Worm (Caenorhabditis elegans): Measurements from ENCODE around the gene wrb-1.
A peak's percentile ranks its signal among the peaks of the same experiment; 100 is the strongest.

wrb-1 gene

DNA sequence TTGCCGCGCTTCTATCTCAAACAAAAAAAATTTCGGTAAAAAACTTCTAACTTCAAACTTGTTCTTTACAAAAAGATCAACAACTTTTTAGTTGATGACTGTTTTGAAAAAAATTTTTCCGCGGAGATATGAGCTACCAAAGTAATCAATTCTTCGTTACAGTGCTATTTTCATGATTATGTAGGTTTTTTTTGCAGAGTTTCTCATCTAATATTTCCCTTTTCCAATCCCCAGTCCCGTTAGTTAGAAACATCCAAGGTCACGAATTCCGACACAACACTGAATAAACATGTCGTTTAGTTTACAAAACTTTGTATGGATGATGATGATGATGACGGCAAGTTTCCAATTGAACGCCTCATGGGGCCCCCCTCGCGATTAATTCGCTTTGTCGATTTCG is 36.7 kb downstream of the wrb-1 start:
- TF ChIP-seq mab-5 (tag; optimal IDR thresholded peaks at IDR 0.05) (no peak), ceh-82 (tag; optimal IDR thresholded peaks at IDR 0.05) (no peak), unc-55 (GFP tag; optimal IDR thresholded peaks at IDR 0.05) (no peak), gmeb-1 (tag; optimal IDR thresholded peaks at IDR 0.05) (no peak), unc-62 (GFP tag; optimal IDR thresholded peaks at IDR 0.05) (no peak), R02D3.7 (tag; optimal IDR thresholded peaks at IDR 0.05) (no peak), lsy-2 (tag; optimal IDR thresholded peaks at IDR 0.05) (no peak), egl-27 (tag; optimal IDR thresholded peaks at IDR 0.05) (no peak), blmp-1 (tag; optimal IDR thresholded peaks at IDR 0.05; ENCODE audit: insufficient read depth) (no peak), alr-1 (tag; optimal IDR thresholded peaks at IDR 0.05) (no peak), elt-1 (tag; optimal IDR thresholded peaks at IDR 0.05) (no peak)

DNA sequence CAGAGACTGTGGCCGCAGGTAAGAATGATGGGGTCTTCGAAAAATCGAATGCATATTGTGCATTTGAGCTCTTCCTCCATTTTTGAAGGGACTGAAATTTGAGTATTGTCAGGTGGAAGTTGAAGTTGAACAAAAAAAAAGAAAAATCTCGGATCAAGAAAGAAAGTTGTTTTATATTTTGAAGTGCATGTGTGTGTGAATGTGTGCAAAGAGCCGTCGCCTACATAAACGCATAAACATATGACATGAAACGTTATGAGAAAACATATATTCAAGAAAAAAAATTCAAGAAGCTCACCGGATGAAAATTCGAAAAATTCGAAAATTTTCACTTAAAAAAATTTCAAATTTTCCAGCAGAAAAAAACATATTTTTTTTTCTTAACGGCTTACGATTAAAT is 39.5 kb downstream of the wrb-1 start, which contains the start of gene madd-2:
Gene madd-2 (minus strand): TSS at position 101 of the 400 bp plus-strand sequence.
- TF ChIP-seq nhr-237 (tag; optimal IDR thresholded peaks at IDR 0.05) (no peak), lsy-2 (tag; optimal IDR thresholded peaks at IDR 0.05) (no peak), gmeb-1 (tag; optimal IDR thresholded peaks at IDR 0.05) (no peak), sma-9 (GFP tag; optimal IDR thresholded peaks at IDR 0.05) (no peak), sma-9 (tag; optimal IDR thresholded peaks at IDR 0.05) (no peak), sem-4 (tag; optimal IDR thresholded peaks at IDR 0.05) (no peak), nhr-10 (tag; optimal IDR thresholded peaks at IDR 0.05) (no peak), lin-11 (tag; optimal IDR thresholded peaks at IDR 0.05) (no peak), egl-27 (tag; optimal IDR thresholded peaks at IDR 0.05) (no peak), nhr-23 (tag; optimal IDR thresholded peaks at IDR 0.05) (no peak)

DNA sequence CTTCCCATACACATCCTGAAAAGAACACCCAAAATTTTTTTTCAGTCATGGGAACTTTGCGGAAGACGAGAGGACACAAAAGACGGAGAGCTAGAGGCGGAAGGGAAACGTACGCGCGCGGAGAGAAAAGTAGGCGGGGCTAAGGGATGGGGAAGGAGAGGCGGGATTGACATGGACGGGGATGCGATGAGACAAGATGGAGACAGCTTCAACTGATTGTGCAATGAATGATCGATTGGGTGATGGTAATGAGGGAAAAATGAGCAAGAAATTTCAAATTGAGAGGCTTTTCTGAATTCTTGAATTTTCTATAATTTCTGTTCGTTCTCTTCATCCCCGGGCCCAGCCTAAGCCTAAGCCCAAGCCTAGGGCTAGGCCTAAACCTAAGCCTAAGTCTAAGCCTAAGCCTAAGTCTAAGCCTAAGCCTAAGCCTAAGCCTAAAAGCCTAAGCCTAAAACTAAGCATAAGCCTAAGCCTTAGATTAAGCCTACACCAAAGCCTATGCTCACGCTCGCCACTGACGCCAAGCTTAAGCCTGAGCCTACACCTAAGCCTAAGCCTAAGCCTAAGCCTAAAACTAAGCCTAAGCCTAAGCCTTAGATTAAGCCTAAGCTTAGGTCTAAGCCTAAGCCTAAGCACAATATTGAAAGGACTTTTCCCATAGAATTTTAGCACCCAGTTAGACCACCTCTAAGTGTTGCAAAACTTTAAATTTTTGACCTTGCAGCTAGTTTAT is 40.6 kb downstream of the wrb-1 start:
- no peak for TF ChIP-seq nhr-10 (tag; optimal IDR thresholded peaks at IDR 0.05)
- no peak for TF ChIP-seq lin-39 (tag; optimal IDR thresholded peaks at IDR 0.05)
- no peak for TF ChIP-seq nhr-11 (tag; optimal IDR thresholded peaks at IDR 0.05)
- TF ChIP-seq gmeb-1 (tag; optimal IDR thresholded peaks at IDR 0.05): no peak
- TF ChIP-seq unc-55 (GFP tag; optimal IDR thresholded peaks at IDR 0.05): no peak
- TF ChIP-seq lin-13 (GFP tag; optimal IDR thresholded peaks at IDR 0.05): no peak
- TF ChIP-seq elt-1 (tag; optimal IDR thresholded peaks at IDR 0.05): no peak
- no peak for TF ChIP-seq alr-1 (tag; optimal IDR thresholded peaks at IDR 0.05)
- no peak for TF ChIP-seq ztf-1 (GFP tag; conservative IDR thresholded peaks at IDR 0.05)
- no peak for TF ChIP-seq dmd-4 (tag; optimal IDR thresholded peaks at IDR 0.05)
- no peak for TF ChIP-seq unc-62 (GFP tag; optimal IDR thresholded peaks at IDR 0.05)
- no peak for TF ChIP-seq nhr-25 (tag; optimal IDR thresholded peaks at IDR 0.05)
- no peak for TF ChIP-seq mbf-1 (tag; optimal IDR thresholded peaks at IDR 0.05)
- no peak for TF ChIP-seq nhr-6 (tag; optimal IDR thresholded peaks at IDR 0.05)
- TF ChIP-seq sma-3 (GFP tag; optimal IDR thresholded peaks at IDR 0.05): no peak
- TF ChIP-seq nhr-77 (tag; optimal IDR thresholded peaks at IDR 0.05): no peak
- no peak for TF ChIP-seq zag-1 (tag; optimal IDR thresholded peaks at IDR 0.05)

DNA sequence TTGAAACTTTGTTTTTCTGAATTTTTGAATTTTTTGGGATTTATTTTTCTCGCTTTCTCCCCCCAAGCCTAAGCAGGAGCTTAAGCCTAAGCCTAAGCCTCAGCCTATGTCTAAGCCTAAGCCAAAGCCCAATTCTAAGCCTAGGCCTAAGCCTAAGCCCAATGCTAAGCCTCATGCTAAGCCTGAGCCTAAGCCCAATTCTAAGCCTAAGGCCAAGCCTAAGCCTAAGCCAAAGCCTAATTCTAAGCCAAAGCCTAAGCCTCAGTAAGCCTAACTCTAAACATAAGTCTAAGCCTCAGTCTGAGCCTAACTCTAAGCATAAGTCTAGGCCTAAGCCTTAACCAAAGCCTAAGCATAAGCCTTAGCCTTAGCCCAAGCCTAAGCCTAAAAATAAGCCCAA is 46.6 kb downstream of the wrb-1 start:
- TF ChIP-seq blmp-1 (tag; optimal IDR thresholded peaks at IDR 0.05; ENCODE audit: insufficient read depth) (no peak), sma-9 (GFP tag; optimal IDR thresholded peaks at IDR 0.05) (no peak), sma-9 (tag; optimal IDR thresholded peaks at IDR 0.05) (no peak), unc-55 (GFP tag; optimal IDR thresholded peaks at IDR 0.05) (no peak)

DNA sequence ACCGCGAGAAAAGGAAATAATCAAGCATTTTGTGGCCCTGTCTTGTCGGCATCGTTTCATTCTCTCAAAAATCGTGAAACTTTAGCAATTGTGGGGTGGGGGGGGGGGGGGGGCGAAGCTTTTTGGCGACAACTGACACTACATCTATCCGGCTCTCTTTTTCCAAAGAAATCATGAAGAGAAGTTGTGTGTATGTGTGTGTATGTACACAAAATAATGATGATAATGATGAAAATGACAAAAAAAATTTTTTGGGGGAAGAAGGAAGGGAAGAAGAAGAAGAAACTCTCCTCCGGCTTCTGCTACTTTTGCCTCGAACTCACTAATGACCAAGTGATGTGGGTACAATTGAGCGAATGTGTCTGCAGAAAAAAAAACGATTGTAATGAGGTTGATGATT is 47.1 kb downstream of the wrb-1 start:
- TF ChIP-seq peb-1 (tag; optimal IDR thresholded peaks at IDR 0.05) (no peak), nhr-129 (tag; optimal IDR thresholded peaks at IDR 0.05) (peak; percentile 35), unc-55 (GFP tag; optimal IDR thresholded peaks at IDR 0.05) (no peak), fos-1 (tag; optimal IDR thresholded peaks at IDR 0.05) (no peak), sma-9 (GFP tag; optimal IDR thresholded peaks at IDR 0.05) (peak; percentile 12), sma-9 (tag; optimal IDR thresholded peaks at IDR 0.05) (no peak), ceh-82 (tag; optimal IDR thresholded peaks at IDR 0.05) (no peak), skn-1 (tag; optimal IDR thresholded peaks at IDR 0.05) (no peak)

Data from whole organism, L2 larva.